Fruit fly (Drosophila melanogaster) whole organism, pupa: ENCODE measurements around the gene Prosbeta7.

Experiments used
- CG10348 ChIP-seq: fragments of 200-800 bp; sonication (Bioruptor generic); IDR thresholded peaks from 2 replicates; pipeline ENCODE4 v1.3.6; 2022; ENCODE audit warnings: missing biosample characterization, missing genetic modification characterization
- CG12605 ChIP-seq: fragments of 200-800 bp; sonication (Bioruptor generic); IDR thresholded peaks from 2 replicates; pipeline ENCODE4 v1.3.6; 2022; ENCODE audit warnings: missing biosample characterization, missing genetic modification characterization
- CG14655 ChIP-seq: fragments of 200-800 bp; sonication (Bioruptor generic); optimal IDR thresholded peaks from 3 replicates; lab custom pipeline; 2017; ENCODE audit warnings: mild to moderate bottlenecking, missing biosample characterization, missing genetic modification reagents, missing genetic modification characterization
- CG15710 ChIP-seq: fragments of 200-800 bp; sonication (Bioruptor generic); optimal IDR thresholded peaks from 2 replicates; lab custom pipeline; 2018; ENCODE audit warnings: missing biosample characterization, mild to moderate bottlenecking, missing genetic modification characterization, moderate library complexity
- CG32121 ChIP-seq: fragments of 200-800 bp; sonication (Bioruptor generic); IDR thresholded peaks from 2 replicates; pipeline ENCODE4 v1.3.6; 2022; ENCODE audit warnings: missing biosample characterization, missing genetic modification characterization
- CG34367 ChIP-seq: fragments of 200-800 bp; sonication (Bioruptor generic); optimal IDR thresholded peaks from 2 replicates; lab custom pipeline; 2018; ENCODE audit warnings: missing biosample characterization, mild to moderate bottlenecking, missing genetic modification characterization
- CG4496 ChIP-seq: fragments of 200-800 bp; sonication (Bioruptor generic); IDR thresholded peaks from 3 replicates; pipeline ENCODE4 v1.3.6; 2022; ENCODE audit warnings: missing biosample characterization, missing genetic modification characterization
- CG8159 ChIP-seq: fragments of 200-800 bp; sonication (Bioruptor generic); optimal IDR thresholded peaks from 3 replicates; lab custom pipeline; 2018; ENCODE audit warnings: missing biosample characterization, mild to moderate bottlenecking, missing genetic modification characterization, moderate library complexity
- CG8301 ChIP-seq: fragments of 200-800 bp; sonication (Bioruptor generic); optimal IDR thresholded peaks from 2 replicates; lab custom pipeline; 2018; ENCODE audit warnings: missing biosample characterization, mild to moderate bottlenecking, missing genetic modification characterization
- D1 ChIP-seq: fragments of 200-800 bp; sonication (Bioruptor generic); optimal IDR thresholded peaks from 2 replicates; lab custom pipeline; 2018; ENCODE audit warnings: missing biosample characterization, mild to moderate bottlenecking, missing genetic modification characterization, moderate library complexity
- EcR ChIP-seq: fragments of 200-800 bp; sonication (Bioruptor generic); optimal IDR thresholded peaks from 3 replicates; lab custom pipeline; 2019; ENCODE audit warnings: missing biosample characterization, missing genetic modification characterization, mild to moderate bottlenecking, moderate library complexity, missing genetic modification reagents
- Ets98B ChIP-seq: fragments of 200-800 bp; sonication (Bioruptor generic); IDR thresholded peaks from 2 replicates; pipeline ENCODE4 v1.3.6; 2022; ENCODE audit warnings: missing biosample characterization, missing genetic modification characterization
- Pif1A ChIP-seq: fragments of 200-800 bp; sonication (Bioruptor generic); optimal IDR thresholded peaks from 3 replicates; lab custom pipeline; 2016; ENCODE audit warnings: missing biosample characterization, missing genetic modification characterization
- fd96Ca ChIP-seq: fragments of 200-800 bp; sonication (Bioruptor generic); IDR thresholded peaks from 3 replicates; pipeline ENCODE4 v1.3.6; 2022; ENCODE audit warnings: missing biosample characterization, missing genetic modification characterization
- gl ChIP-seq: fragments of 200-800 bp; sonication (Bioruptor generic); optimal IDR thresholded peaks from 2 replicates; lab custom pipeline; 2018; ENCODE audit warnings: missing biosample characterization, mild to moderate bottlenecking, missing genetic modification characterization
- rn ChIP-seq: fragments of 200-800 bp; sonication (Bioruptor generic); IDR thresholded peaks from 2 replicates; pipeline ENCODE4 v1.3.6; 2022; ENCODE audit warnings: missing biosample characterization, missing genetic modification characterization

The Prosbeta7 gene

dm6 chr3R:5316790-5317189 lies 41.4 kb downstream of the Prosbeta7 start:
- no peak for TF ChIP-seq gl (tag; lab: Kevin White, UChicago)
- peak; percentile 48; the same call in 1 of the 3 replicates for TF ChIP-seq CG4496 (GFP tag; lab: Robert Waterston, UW)
- TF ChIP-seq Ets98B (GFP tag; lab: Robert Waterston, UW): no peak
- TF ChIP-seq CG10348: no peak
- TF ChIP-seq EcR (GFP tag; lab: Kevin White, UChicago): peak; percentile 87
- TF ChIP-seq, all 21 proteins: peak for 2

- TF ChIP-seq rn: no peak
- TF ChIP-seq CG8301 (tag; lab: Kevin White, UChicago): no peak
- TF ChIP-seq CG12605 (GFP tag; lab: Robert Waterston, UW): no peak
- no peak for TF ChIP-seq CG32121
- TF ChIP-seq CG15710 (tag; lab: Kevin White, UChicago): no peak
- TF ChIP-seq CG14655 (GFP tag; lab: Kevin White, UChicago): no peak
- no peak for TF ChIP-seq Pif1A (GFP tag; lab: Kevin White, UChicago)
- TF ChIP-seq, all 21 proteins: peak for 0
These were observed 42.3 kb downstream of the Prosbeta7 start for dm6 chr3R:5315871-5316270.

- TF ChIP-seq fd96Ca (GFP tag; lab: Robert Waterston, UW): no peak
- TF ChIP-seq EcR (GFP tag; lab: Kevin White, UChicago): peak; percentile 73
- no peak for TF ChIP-seq CG34367 (tag; lab: Kevin White, UChicago)
These were observed 43.0 kb downstream of the Prosbeta7 start for dm6 chr3R:5315050-5315643.

- TF ChIP-seq gl (tag; lab: Kevin White, UChicago): no peak
- no peak for TF ChIP-seq D1 (tag; lab: Kevin White, UChicago)
These were observed 47.9 kb downstream of the Prosbeta7 start for dm6 chr3R:5310250-5310649.

dm6 chr3R:5309234-5309798 lies 48.8 kb downstream of the Prosbeta7 start:
- TF ChIP-seq CG8159 (tag; lab: Kevin White, UChicago): no peak
- TF ChIP-seq fd96Ca (GFP tag; lab: Robert Waterston, UW): no peak
- no peak for TF ChIP-seq CG15710 (tag; lab: Kevin White, UChicago)
- TF ChIP-seq Pif1A (GFP tag; lab: Kevin White, UChicago): no peak
- TF ChIP-seq CG14655 (GFP tag; lab: Kevin White, UChicago): no peak
- TF ChIP-seq EcR (GFP tag; lab: Kevin White, UChicago): no peak
- TF ChIP-seq, all 21 proteins: peak for 0

dm6 chr3R:5308137-5308797 lies 49.9 kb downstream of the Prosbeta7 start:
- TF ChIP-seq CG14655 (GFP tag; lab: Kevin White, UChicago) (no peak), rn (no peak), gl (tag; lab: Kevin White, UChicago) (peak; percentile 23)
- TF ChIP-seq, all 21 proteins: peak for 1
